In the genomic region with DNA sequence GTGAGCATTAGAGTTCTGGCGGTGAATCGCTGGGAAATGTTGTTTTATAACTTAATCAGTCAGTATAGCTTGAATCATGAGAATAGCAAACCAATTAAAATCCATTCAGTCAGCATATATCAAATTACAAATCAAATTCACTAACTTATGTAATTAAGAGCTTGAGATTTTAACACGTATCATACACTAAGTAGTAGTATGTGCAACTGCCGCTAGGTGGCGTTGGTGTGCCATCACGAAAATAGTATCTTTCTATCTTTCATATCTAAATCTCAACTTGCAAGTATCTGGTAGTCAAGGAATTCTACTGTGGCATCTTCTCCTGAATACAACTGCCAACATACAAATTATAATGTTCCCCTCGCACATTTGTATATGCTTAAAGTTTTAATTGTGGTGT, we compare ENCODE assay signal across 2 fruit fly cellular contexts.
A peak's percentile ranks its signal among the peaks of the same experiment; 100 is the strongest.
TF ChIP-seq lines count a peak whose summit lies in the region.

No protein-coding gene starts in this region.

- peak; percentile 75 to 80 for TF ChIP-seq CTCF in S2 (optimal IDR thresholded peaks at IDR 0.05; lab: Kevin White, UChicago)
- peak; percentile 69 for TF ChIP-seq CTCF in whole organism, embryonic (GFP tag; optimal IDR thresholded peaks at IDR 0.05; lab: Kevin White, UChicago)

TF ChIP-seq in whole organism, embryonic, 481 proteins besides CTCF, POLR2A, EP300 and RAD21:
- TF ChIP-seq CG15601 (tag; optimal IDR thresholded peaks at IDR 0.05; lab: Kevin White, UChicago): no peak
- no peak for TF ChIP-seq sisA (GFP tag; IDR thresholded peaks at IDR 0.05; lab: Robert Waterston, UW)
- TF ChIP-seq bsh (GFP tag; optimal IDR thresholded peaks at IDR 0.05; lab: Kevin White, UChicago): no peak
- no peak for TF ChIP-seq ara (GFP tag; IDR thresholded peaks at IDR 0.05; lab: Robert Waterston, UW)
- TF ChIP-seq luna (GFP tag; optimal IDR thresholded peaks at IDR 0.05; lab: Kevin White, UChicago): no peak
- no peak for TF ChIP-seq crol (GFP tag; IDR thresholded peaks at IDR 0.05; lab: Robert Waterston, UW)
- TF ChIP-seq lilli (GFP tag; optimal IDR thresholded peaks at IDR 0.05; lab: Kevin White, UChicago): no peak
- no peak for TF ChIP-seq shn (GFP tag; optimal IDR thresholded peaks at IDR 0.05; lab: Kevin White, UChicago)
- TF ChIP-seq Lhr (GFP tag; optimal IDR thresholded peaks at IDR 0.05; lab: Kevin White, UChicago): no peak
- no peak for TF ChIP-seq CG17912 (GFP tag; optimal IDR thresholded peaks at IDR 0.05; lab: Kevin White, UChicago)
- TF ChIP-seq CG15696 (tag; optimal IDR thresholded peaks at IDR 0.05; lab: Kevin White, UChicago): no peak
- no peak for TF ChIP-seq Sox102F (GFP tag; optimal IDR thresholded peaks at IDR 0.05; lab: Kevin White, UChicago)
- TF ChIP-seq CG6654 (GFP tag; optimal IDR thresholded peaks at IDR 0.05; lab: Kevin White, UChicago): no peak
- no peak for TF ChIP-seq kni (GFP tag; optimal IDR thresholded peaks at IDR 0.05; lab: Kevin White, UChicago)
- TF ChIP-seq ttk (GFP tag; IDR thresholded peaks at IDR 0.05; lab: Robert Waterston, UW): no peak
- TF ChIP-seq CG11398 (GFP tag; optimal IDR thresholded peaks at IDR 0.05; lab: Kevin White, UChicago): no peak
- TF ChIP-seq jing (GFP tag; optimal IDR thresholded peaks at IDR 0.05; lab: Kevin White, UChicago): no peak
- no peak for TF ChIP-seq YL-1 (GFP tag; optimal IDR thresholded peaks at IDR 0.05; lab: Kevin White, UChicago)
- no peak for TF ChIP-seq CG17829 (tag; optimal IDR thresholded peaks at IDR 0.05; lab: Kevin White, UChicago)
